Worm (Caenorhabditis elegans) whole organism, early embryonic: ENCODE data around the gene F26D2.16.

Experiments used
- B0310.2 ChIP-seq: sonication (generic microtip); optimal IDR thresholded peaks from 2 replicates; lab custom pipeline; 2016; ENCODE audit warnings: mild to moderate bottlenecking, missing genetic modification characterization, missing compliant biosample characterization
- F13C5.2 ChIP-seq: sonication (generic microtip); optimal IDR thresholded peaks from 2 replicates; lab custom pipeline; 2017; ENCODE audit warnings: mild to moderate bottlenecking, missing genetic modification characterization, inconsistent platforms, missing compliant biosample characterization
- ama-1 ChIP-seq: fragments of 150-350 bp; optimal IDR thresholded peaks from 2 replicates; lab custom pipeline; 2014
- ceh-36 ChIP-seq: sonication (generic microtip); optimal IDR thresholded peaks from 2 replicates; lab custom pipeline; 2016; ENCODE audit warnings: missing genetic modification characterization, inconsistent platforms, missing compliant biosample characterization
- hmbx-1 ChIP-seq: sonication (generic microtip); optimal IDR thresholded peaks from 2 replicates; lab custom pipeline; 2016; ENCODE audit warnings: mild to moderate bottlenecking, missing genetic modification characterization, missing compliant biosample characterization
- pes-1 ChIP-seq: fragments of 200-800 bp; sonication (Bioruptor generic); IDR thresholded peaks from 2 replicates; pipeline ENCODE4 v1.3.6; 2022; ENCODE audit warnings: missing genetic modification reagents, missing genetic modification characterization, missing compliant biosample characterization
- sea-1 ChIP-seq: fragments of 200-800 bp; sonication (Bioruptor generic); conservative IDR thresholded peaks from 2 replicates; pipeline ENCODE4 v1.3.6; 2022; ENCODE audit warnings: missing genetic modification characterization, missing compliant biosample characterization
- tbx-11 ChIP-seq: fragments of 200-800 bp; sonication (Bioruptor generic); IDR thresholded peaks from 2 replicates; pipeline ENCODE4 v1.3.6; 2022; ENCODE audit warnings: missing genetic modification characterization, missing compliant biosample characterization
- tbx-37 ChIP-seq: fragments of 200-800 bp; sonication (Bioruptor generic); conservative IDR thresholded peaks from 2 replicates; pipeline ENCODE4 v1.3.6; 2022; ENCODE audit warnings: missing genetic modification reagents, missing genetic modification characterization, missing compliant biosample characterization

DNA sequence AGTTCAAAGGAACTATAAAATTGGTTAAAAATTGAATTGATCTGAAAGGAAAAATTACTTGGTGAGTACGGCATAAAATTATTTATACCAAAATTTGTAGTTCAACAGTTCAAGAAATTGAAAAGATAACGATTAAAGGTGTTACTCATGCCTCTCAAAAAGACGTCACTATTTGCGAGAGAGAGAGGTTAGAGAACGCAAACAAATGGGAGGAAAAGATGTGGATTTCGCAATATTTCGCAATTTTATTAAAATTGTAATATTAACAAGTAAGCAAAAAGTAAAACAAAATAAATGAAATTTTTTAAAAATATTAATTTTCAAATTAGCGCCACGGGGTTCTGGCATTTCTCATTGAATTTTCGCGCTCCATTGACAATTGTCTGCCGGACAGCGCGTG lies 24.5 kb downstream of the F26D2.16 start, which contains the start of gene F13A7.11:
- TF ChIP-seq ama-1 (lab: Kevin White, UChicago) (no peak), tbx-37 (GFP tag; lab: Robert Waterston, UW) (no peak), pes-1 (no peak), ceh-36 (tag; lab: Kevin White, UChicago) (no peak), F13C5.2 (tag; lab: Kevin White, UChicago) (no peak), B0310.2 (tag; lab: Kevin White, UChicago) (no peak), sea-1 (GFP tag; lab: Robert Waterston, UW) (no peak), hmbx-1 (tag; lab: Kevin White, UChicago) (no peak), tbx-11 (GFP tag; lab: Robert Waterston, UW) (no peak)
